Worm (Caenorhabditis elegans) whole organism, L2 larva: ENCODE results near the gene dmsr-16.
A peak's percentile ranks its signal among the peaks of the same experiment; 100 is the strongest.

Experiments
- C34F6.9 ChIP-seq: fragments of 150-350 bp; optimal IDR thresholded peaks from 2 replicates; lab custom pipeline; 2014; ENCODE audit warnings: missing biosample characterization, missing genetic modification characterization
- F13H6.1 ChIP-seq: sonication (generic microtip); optimal IDR thresholded peaks from 2 replicates; lab custom pipeline; 2016; ENCODE audit warnings: missing genetic modification characterization, missing compliant biosample characterization
- R02D3.7 ChIP-seq: fragments of 150-350 bp; optimal IDR thresholded peaks from 2 replicates; lab custom pipeline; 2014; ENCODE audit warnings: missing biosample characterization, missing genetic modification characterization
- Y55F3AM.14 ChIP-seq: fragments of 200-800 bp; sonication (Bioruptor generic); optimal IDR thresholded peaks from 2 replicates; lab custom pipeline; 2018; ENCODE audit warnings: mild to moderate bottlenecking, missing genetic modification characterization, missing compliant biosample characterization
- ZK546.5 ChIP-seq: sonication (generic microtip); optimal IDR thresholded peaks from 2 replicates; lab custom pipeline; 2017; ENCODE audit warnings: missing biosample characterization, missing genetic modification characterization
- alr-1 ChIP-seq: fragments of 150-350 bp; optimal IDR thresholded peaks from 2 replicates; lab custom pipeline; 2014; ENCODE audit warnings: missing biosample characterization, missing genetic modification characterization
- blmp-1 ChIP-seq: sonication (generic microtip); optimal IDR thresholded peaks from 2 replicates; lab custom pipeline; 2017; ENCODE audit warnings: missing genetic modification characterization, mild to moderate bottlenecking, missing compliant biosample characterization, antibody characterized with exemption, moderate library complexity; ENCODE audit not compliant: insufficient read depth
- ceh-16 ChIP-seq: fragments of 150-350 bp; optimal IDR thresholded peaks from 2 replicates; lab custom pipeline; 2014; ENCODE audit warnings: missing biosample characterization, missing genetic modification characterization
- ceh-82 ChIP-seq: fragments of 150-350 bp; optimal IDR thresholded peaks from 2 replicates; lab custom pipeline; 2014; ENCODE audit warnings: missing biosample characterization, missing genetic modification characterization
- egl-27 ChIP-seq: sonication (generic microtip); optimal IDR thresholded peaks from 3 replicates; lab custom pipeline; 2017; ENCODE audit warnings: missing biosample characterization, missing genetic modification reagents, missing genetic modification characterization
- fos-1 ChIP-seq: fragments of 150-350 bp; optimal IDR thresholded peaks from 2 replicates; lab custom pipeline; 2014; ENCODE audit warnings: missing biosample characterization, missing genetic modification characterization
- gmeb-1 ChIP-seq: fragments of 150-350 bp; optimal IDR thresholded peaks from 2 replicates; lab custom pipeline; 2014; ENCODE audit warnings: missing biosample characterization, missing genetic modification characterization
- lin-13 ChIP-seq: fragments of 150-350 bp; optimal IDR thresholded peaks from 2 replicates; lab custom pipeline; 2014; ENCODE audit warnings: missing biosample characterization, missing genetic modification reagents, missing genetic modification characterization
- lin-39 ChIP-seq: fragments of 150-350 bp; optimal IDR thresholded peaks from 2 replicates; lab custom pipeline; 2014; ENCODE audit warnings: missing biosample characterization, missing genetic modification reagents, missing genetic modification characterization
- lsy-2 ChIP-seq, 2 experiments: fragments of 150-350 bp in 1 of 2; sonication (generic microtip) in 1 of 2; optimal IDR thresholded peaks; 2 replicates each; lab custom pipeline; 2014 to 2017; ENCODE audit warnings: missing biosample characterization in 2 of 2, missing genetic modification characterization in 2 of 2
- mab-5 ChIP-seq: fragments of 150-350 bp; optimal IDR thresholded peaks from 2 replicates; lab custom pipeline; 2014; ENCODE audit warnings: missing biosample characterization, missing genetic modification characterization
- mdl-1 ChIP-seq, 2 experiments: fragments of 150-350 bp in 1 of 2; sonication (generic microtip) in 1 of 2; optimal IDR thresholded peaks; 2 replicates each; lab custom pipeline; 2017; ENCODE audit warnings: missing biosample characterization in 2 of 2, missing genetic modification characterization in 2 of 2
- nhr-10 ChIP-seq: sonication (generic microtip); optimal IDR thresholded peaks from 2 replicates; lab custom pipeline; 2017; ENCODE audit warnings: missing biosample characterization, missing genetic modification characterization
- nhr-11 ChIP-seq: fragments of 150-350 bp; optimal IDR thresholded peaks from 2 replicates; lab custom pipeline; 2014; ENCODE audit warnings: missing biosample characterization, missing genetic modification characterization
- nhr-129 ChIP-seq: fragments of 150-350 bp; optimal IDR thresholded peaks from 2 replicates; lab custom pipeline; 2014; ENCODE audit warnings: missing biosample characterization, missing genetic modification characterization
- nhr-21 ChIP-seq: fragments of 150-350 bp; optimal IDR thresholded peaks from 2 replicates; lab custom pipeline; 2014; ENCODE audit warnings: missing biosample characterization, missing genetic modification characterization
- nhr-237 ChIP-seq: fragments of 150-350 bp; optimal IDR thresholded peaks from 2 replicates; lab custom pipeline; 2014; ENCODE audit warnings: missing biosample characterization, missing genetic modification characterization
- nhr-25 ChIP-seq: fragments of 150-350 bp; sonication (generic microtip); optimal IDR thresholded peaks from 3 replicates; lab custom pipeline; 2014; ENCODE audit warnings: missing biosample characterization, missing genetic modification characterization
- nhr-6 ChIP-seq: fragments of 150-350 bp; optimal IDR thresholded peaks from 2 replicates; lab custom pipeline; 2014; ENCODE audit warnings: missing biosample characterization, missing genetic modification characterization
- nhr-77 ChIP-seq: fragments of 150-350 bp; optimal IDR thresholded peaks from 2 replicates; lab custom pipeline; 2014; ENCODE audit warnings: missing biosample characterization, missing genetic modification characterization
- sma-9 ChIP-seq, 2 experiments: fragments of 150-350 bp in 1 of 2; sonication (generic microtip) in 1 of 2; optimal IDR thresholded peaks; 2 replicates each; lab custom pipeline; 2014 to 2016; ENCODE audit warnings: missing genetic modification characterization in 2 of 2, mild to moderate bottlenecking in 1 of 2, missing biosample characterization in 1 of 2, missing compliant biosample characterization in 1 of 2, missing genetic modification reagents in 1 of 2, moderate library complexity in 1 of 2
- unc-39 ChIP-seq: fragments of 150-350 bp; optimal IDR thresholded peaks from 2 replicates; lab custom pipeline; 2014; ENCODE audit warnings: missing biosample characterization, missing genetic modification characterization
- zag-1 ChIP-seq: fragments of 150-350 bp; optimal IDR thresholded peaks from 2 replicates; lab custom pipeline; 2014; ENCODE audit warnings: missing biosample characterization, missing genetic modification characterization
- ztf-11 ChIP-seq: sonication (generic microtip); optimal IDR thresholded peaks from 2 replicates; lab custom pipeline; 2017; ENCODE audit warnings: missing biosample characterization, missing genetic modification characterization
- ztf-4 ChIP-seq: fragments of 150-350 bp; optimal IDR thresholded peaks from 2 replicates; lab custom pipeline; 2014; ENCODE audit warnings: missing biosample characterization, missing genetic modification characterization

dmsr-16 gene

ce11 chrV:6768452-6768929 lies 40.4 kb downstream of the dmsr-16 start, which contains the start of the genes T25F10.1 and clik-1:
Gene T25F10.1, plus strand, starts transcription at chrV:6768502.
Gene clik-1, minus strand, starts transcription at chrV:6768732.
- TF ChIP-seq unc-39 (tag; lab: Kevin White, UChicago) (no peak), nhr-237 (tag; lab: Kevin White, UChicago) (no peak), nhr-77 (tag; lab: Kevin White, UChicago) (no peak), nhr-10 (tag; lab: Kevin White, UChicago) (no peak), F13H6.1 (tag; lab: Kevin White, UChicago) (peak; percentile 63), C34F6.9 (no peak), lin-13 (GFP tag; lab: Kevin White, UChicago) (no peak), sma-9 (GFP tag; optimal IDR thresholded peaks at IDR 0.05; lab: Kevin White, UChicago) (peak; percentile 3), sma-9 (tag; optimal IDR thresholded peaks at IDR 0.05; lab: Kevin White, UChicago) (no peak), mab-5 (tag; lab: Kevin White, UChicago) (no peak), nhr-129 (tag; lab: Kevin White, UChicago) (peak; percentile 62), lsy-2 (tag; optimal IDR thresholded peaks at IDR 0.05; lab: Kevin White, UChicago) (no peak), mdl-1 (tag; optimal IDR thresholded peaks at IDR 0.05; lab: Kevin White, UChicago) (no peak)
- TF ChIP-seq, all 48 proteins: peak for 3

DNA sequence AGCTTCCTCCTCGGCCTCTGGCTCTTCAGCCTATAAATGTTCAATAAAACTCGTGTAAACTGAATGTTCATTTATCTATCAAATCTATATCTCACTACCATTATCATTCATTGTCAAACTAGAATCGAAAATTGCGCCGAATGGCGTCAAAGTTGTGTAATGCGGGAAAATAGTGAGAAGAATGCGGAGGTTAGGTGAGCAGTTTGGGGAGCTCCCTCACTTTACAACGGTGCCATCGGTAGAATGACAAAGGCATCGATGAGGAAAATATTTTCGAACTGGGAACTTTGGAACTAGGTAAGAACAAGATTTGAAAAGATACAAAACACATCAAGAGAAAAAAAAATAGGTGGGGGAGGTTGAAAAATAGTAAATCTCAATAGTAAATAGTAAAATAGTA lies 41.3 kb downstream of the dmsr-16 start:
- TF ChIP-seq nhr-11 (tag; lab: Kevin White, UChicago): no peak

- TF ChIP-seq gmeb-1 (tag; lab: Kevin White, UChicago) (no peak), nhr-25 (tag; lab: Kevin White, UChicago) (no peak), R02D3.7 (tag; lab: Kevin White, UChicago) (no peak), fos-1 (tag; lab: Kevin White, UChicago) (no peak), nhr-129 (tag; lab: Kevin White, UChicago) (no peak), mab-5 (tag; lab: Kevin White, UChicago) (no peak)
These were observed 43.9 kb downstream of the dmsr-16 start, which contains the start of gene bbs-8 for ce11 chrV:6764972-6765371. Gene bbs-8, minus strand, starts transcription at chrV:6765072.

DNA sequence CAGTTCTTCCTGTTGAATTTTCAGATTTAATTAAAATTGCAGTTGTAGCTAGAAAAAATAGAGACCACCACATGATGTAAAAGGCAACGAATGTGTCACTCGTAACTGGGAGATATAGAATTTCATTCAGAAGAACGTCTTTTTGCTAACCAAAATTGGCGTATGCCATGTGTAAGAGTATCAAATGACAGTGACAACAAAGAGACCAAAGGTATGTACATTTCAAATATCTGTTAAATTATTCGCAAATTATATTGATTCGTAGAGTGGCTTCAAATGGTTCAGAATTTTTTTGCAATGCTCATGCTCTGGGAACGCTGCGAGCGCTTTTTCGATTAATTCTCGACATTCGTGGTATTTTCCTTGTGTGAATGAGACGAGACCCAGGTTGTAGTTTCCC lies 46.5 kb downstream of the dmsr-16 start, which contains the start of gene T25F10.4:
Gene T25F10.4 (minus strand): TSS at position 101 of the 400 bp plus-strand sequence.
- TF ChIP-seq nhr-21 (tag; lab: Kevin White, UChicago): no peak
- no peak for TF ChIP-seq blmp-1
- no peak for TF ChIP-seq lin-39
- no peak for TF ChIP-seq nhr-6 (tag; lab: Kevin White, UChicago)
- TF ChIP-seq egl-27 (tag; lab: Kevin White, UChicago): no peak

DNA sequence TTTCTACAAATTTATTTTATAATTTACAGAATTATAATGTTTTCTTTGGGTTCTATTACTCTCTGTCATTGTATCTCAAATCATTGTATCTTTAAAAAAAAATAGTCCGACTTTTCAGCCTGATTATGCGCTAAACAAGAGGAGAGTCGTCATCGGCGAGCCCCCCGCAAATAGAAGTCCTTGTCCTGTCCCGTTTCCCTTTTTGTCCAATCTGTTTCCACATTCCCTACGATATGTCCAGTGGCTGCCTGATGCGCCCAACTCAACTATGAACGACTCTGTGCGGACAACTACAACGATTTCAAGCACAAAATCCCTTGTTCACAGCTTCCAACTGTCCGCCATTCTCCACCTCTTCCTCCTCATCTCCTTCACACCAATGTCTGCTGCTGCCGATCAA lies 50.8 kb downstream of the dmsr-16 start, which contains the start of gene dbl-1:
Gene dbl-1 (plus strand): TSS at position 119 of the 400 bp plus-strand sequence.
- TF ChIP-seq ceh-82 (tag; lab: Kevin White, UChicago) (no peak), ztf-4 (tag; lab: Kevin White, UChicago) (no peak), ZK546.5 (no peak), zag-1 (tag; lab: Kevin White, UChicago) (no peak), nhr-77 (tag; lab: Kevin White, UChicago) (no peak), nhr-11 (tag; lab: Kevin White, UChicago) (no peak), ceh-16 (tag; lab: Kevin White, UChicago) (no peak), ztf-11 (tag; lab: Kevin White, UChicago) (no peak), mdl-1 (tag; optimal IDR thresholded peaks at IDR 0.05; lab: Kevin White, UChicago) (no peak), C34F6.9 (no peak), Y55F3AM.14 (GFP tag; lab: Kevin White, UChicago) (no peak), alr-1 (tag; lab: Kevin White, UChicago) (no peak), fos-1 (tag; lab: Kevin White, UChicago) (no peak), F13H6.1 (tag; lab: Kevin White, UChicago) (no peak), R02D3.7 (tag; lab: Kevin White, UChicago) (no peak)
